Worm (Caenorhabditis elegans) whole organism, L4/young adult: ENCODE data around the gene F59G1.4.
A peak's percentile ranks its signal among the peaks of the same experiment; 100 is the strongest.

ENCODE experiments used
- W03F9.2 ChIP-seq: fragments of 150-350 bp; optimal IDR thresholded peaks from 2 replicates; lab custom pipeline; 2014; ENCODE audit warnings: missing biosample characterization, missing genetic modification characterization
- dao-5 ChIP-seq: sonication (generic microtip); optimal IDR thresholded peaks from 2 replicates; lab custom pipeline; 2016; ENCODE audit warnings: missing genotype, missing genetic modification characterization, moderate library complexity, missing compliant biosample characterization
- him-1 ChIP-seq: sonication (generic microtip); optimal IDR thresholded peaks from 2 replicates; lab custom pipeline; 2016; ENCODE audit warnings: missing genotype, missing genetic modification reagents, missing genetic modification characterization, missing compliant biosample characterization

F59G1.4 gene

DNA sequence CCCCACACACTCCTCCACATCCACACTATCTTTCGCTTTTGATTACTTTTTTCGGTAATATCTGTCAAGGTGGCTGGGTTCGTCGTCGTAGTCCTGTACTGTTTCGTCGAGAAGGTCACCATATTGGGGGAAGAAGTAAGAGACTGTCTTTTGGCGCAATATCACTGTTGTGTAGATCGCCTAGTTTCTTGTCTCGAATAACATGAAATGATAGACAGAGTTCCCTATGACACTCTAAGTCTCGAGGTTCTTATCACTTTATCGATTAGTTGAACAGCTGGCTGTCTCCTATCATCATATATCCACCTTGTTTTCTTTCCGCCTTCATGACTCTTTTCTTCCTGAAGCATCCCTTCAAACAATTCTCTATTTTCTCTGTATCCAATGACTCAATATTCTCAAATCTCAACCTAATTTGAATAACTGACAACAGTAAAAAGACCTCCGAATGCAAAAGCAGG, 38.0 kb downstream of the F59G1.4 start:
- no peak for TF ChIP-seq W03F9.2
- TF ChIP-seq dao-5: no peak
- TF ChIP-seq him-1: no peak

DNA sequence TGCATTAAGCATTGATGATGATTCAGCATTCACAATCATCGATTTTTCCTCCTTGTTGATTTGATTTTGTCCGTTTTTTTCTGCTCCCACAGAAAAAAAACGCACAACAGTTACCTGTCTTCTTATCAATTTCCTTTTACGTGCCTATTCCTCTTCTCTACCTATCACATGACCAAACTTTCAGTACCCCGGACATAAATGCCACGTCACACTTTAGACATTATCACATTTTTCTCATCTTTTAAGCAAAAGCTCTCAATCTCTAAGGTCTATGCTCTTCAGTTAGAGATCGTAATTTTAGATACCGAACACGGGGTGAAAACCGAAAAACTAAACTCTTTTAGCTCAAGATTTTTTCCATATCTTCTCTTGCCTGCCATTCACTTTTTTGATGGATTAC, 40.0 kb downstream of the F59G1.4 start:
- TF ChIP-seq him-1: no peak
- TF ChIP-seq W03F9.2: no peak
- TF ChIP-seq dao-5: no peak

DNA sequence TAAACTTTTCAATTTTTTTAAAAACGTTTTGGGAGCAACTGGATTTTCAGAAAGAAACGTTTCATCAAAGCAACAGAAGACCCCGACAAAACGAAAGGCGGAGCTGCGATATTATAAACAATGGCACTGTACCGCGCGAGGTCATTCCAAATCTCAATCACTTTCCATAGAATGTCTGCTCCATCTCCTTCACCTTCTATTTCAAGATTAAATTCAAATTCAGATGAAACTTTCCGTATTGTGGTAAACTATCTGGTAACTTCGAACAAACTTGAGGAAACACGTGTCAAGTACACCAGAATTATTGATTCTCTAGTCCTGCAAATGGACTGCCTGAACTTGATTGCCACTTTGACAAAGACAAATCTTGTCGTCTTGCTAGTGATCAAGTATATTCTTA, 44.8 kb downstream of the F59G1.4 start, which contains the start of gene F28B12.6:
TSS of gene F28B12.6 (plus strand) at position 49 of the 400 bp plus-strand sequence.
- TF ChIP-seq dao-5: no peak
- TF ChIP-seq W03F9.2: no peak
- TF ChIP-seq him-1: no peak

DNA sequence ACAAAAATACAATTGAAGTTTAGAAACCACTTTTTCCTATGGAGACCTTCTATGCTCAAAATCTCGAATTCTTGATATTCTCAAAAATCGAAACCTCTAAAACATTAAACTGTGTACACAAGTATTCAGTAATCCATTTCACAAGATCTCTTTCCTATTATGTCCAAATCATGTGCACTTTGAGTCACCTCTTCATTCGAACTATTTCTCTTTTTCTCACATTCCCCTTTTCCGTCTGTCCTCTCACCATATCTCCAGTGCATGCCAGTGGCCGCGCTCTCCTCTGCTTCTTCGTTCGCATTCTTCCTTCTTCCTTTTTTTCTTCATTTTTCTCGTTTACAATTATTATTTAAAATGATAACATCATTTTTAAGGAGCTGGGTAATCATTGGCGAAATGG, 46.6 kb downstream of the F59G1.4 start, which contains the start of gene F28B12.1:
TSS of gene F28B12.1 (plus strand) at position 335 of the 400 bp plus-strand sequence.
- TF ChIP-seq him-1: peak; percentile 16
- TF ChIP-seq W03F9.2: no peak

DNA sequence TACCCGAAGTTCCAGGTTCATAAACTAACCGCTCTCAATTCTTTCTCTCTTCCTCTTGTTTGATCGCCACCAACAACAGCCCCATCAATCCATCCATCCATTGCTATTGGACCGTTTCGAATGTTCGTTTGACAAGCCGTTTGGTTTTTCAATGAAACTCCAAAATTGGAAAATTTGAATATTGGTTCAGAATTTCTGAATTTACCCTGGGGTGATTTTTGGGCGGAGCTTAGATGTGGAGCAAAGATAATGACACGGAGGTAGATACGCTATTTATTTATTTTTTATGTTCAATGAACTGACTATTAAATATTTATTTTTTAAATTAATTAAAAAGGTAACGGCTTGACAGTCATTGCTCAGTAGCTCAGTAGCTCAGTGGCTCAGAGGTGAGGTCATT, 48.3 kb downstream of the F59G1.4 start, which contains the start of gene B0034.2:
TSS of gene B0034.2 (minus strand) at position 101 of the 400 bp plus-strand sequence.
- TF ChIP-seq him-1 (no peak), W03F9.2 (no peak), dao-5 (no peak)

DNA sequence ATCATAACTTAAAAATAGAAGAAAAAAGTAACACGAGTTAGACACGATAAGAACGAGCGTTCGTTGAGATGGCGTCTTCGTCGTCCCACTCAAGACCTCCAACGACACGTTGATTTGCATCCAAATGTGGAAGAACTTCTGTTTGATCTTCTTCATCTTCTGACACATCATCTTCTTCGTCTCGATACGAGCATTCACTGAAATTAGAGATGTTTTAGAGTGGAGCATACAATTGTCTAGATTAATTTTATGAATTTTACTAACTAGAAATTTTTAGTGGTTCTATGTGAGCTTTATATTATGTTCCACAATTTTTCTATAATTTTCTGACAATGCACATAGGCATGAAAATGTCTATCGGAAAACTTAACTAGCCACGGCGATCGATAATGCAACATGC, 49.8 kb downstream of the F59G1.4 start:
- TF ChIP-seq dao-5: no peak
- TF ChIP-seq him-1: no peak
- TF ChIP-seq W03F9.2: no peak

DNA sequence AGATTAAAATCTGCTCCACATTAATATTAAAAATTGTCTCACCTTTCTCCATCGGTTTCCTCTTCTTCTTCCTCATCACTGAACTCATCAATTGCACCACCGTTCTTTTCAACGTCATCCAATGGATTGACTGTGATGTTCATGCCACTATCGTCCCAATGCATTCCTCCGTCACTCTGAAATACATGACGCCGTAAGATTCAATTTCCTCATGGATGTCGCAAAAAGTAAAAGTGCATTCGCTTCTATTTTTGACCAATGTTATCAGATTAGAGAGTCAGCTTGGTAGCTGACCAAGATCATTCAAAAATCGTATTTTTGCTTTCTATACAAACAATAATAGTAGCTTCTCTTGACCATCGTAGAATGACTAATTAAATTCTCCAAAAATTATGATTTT, 50.5 kb downstream of the F59G1.4 start:
- TF ChIP-seq him-1 (no peak), W03F9.2 (no peak), dao-5 (no peak)

DNA sequence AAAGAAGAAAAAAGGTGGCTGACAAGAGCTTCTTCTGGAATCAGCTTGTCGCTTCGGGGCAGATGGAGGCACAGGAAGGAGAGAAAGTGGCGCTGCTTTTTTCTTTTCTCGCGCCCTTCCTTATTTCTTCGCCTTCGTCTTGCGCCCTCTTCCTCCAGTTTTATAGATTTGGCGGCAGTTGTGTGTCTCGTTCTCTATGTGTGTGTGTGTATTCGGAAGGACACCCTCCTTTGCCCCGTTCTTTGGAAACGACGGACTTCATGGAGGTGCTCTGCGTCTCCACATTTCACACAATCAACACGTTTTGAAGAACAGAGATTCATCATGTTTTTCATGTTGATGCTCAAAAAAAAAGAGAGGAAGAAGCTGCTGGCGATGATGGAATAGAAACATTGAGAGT, 52.7 kb downstream of the F59G1.4 start:
- no peak for TF ChIP-seq W03F9.2
- TF ChIP-seq dao-5: no peak

DNA sequence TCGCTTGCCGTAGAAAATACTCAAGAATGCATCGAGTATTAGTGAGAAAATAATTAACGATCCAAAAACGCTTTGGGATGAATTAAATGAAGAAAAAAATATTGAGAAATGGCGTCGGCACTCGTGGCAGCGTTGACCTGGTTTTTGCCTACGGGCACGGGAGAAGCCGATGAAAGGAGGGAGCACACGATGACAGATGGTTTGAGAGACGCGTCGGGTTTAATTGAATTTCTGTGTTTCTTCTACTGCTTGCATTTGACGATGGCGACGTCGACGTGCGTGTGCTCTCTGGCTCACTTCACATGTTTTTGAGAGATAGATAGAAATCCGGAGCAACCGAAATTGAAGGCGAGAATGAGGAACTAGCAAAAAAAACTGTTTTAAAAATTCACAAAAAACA, 54.7 kb downstream of the F59G1.4 start:
- TF ChIP-seq W03F9.2 (no peak), him-1 (no peak), dao-5 (no peak)

DNA sequence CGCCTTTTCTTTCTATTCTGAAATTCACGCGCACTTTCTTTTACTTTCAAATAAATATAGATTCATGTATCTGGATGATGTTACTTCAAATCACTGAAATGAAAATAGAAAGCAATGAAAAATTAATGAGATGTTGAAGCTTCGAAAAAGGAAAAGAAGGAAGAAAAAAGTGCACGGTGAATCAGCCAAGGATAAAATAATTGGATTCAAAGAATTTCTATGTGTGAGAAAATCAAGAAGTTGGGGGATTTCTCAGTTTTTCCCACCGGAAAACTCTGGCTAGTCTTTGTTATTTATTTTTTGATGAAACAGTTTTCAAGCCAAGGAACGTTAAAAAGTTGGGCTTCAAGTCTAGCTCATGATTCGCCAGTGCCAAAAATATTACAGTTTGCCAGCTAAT, 55.8 kb downstream of the F59G1.4 start:
- TF ChIP-seq dao-5 (no peak), W03F9.2 (no peak), him-1 (no peak)

DNA sequence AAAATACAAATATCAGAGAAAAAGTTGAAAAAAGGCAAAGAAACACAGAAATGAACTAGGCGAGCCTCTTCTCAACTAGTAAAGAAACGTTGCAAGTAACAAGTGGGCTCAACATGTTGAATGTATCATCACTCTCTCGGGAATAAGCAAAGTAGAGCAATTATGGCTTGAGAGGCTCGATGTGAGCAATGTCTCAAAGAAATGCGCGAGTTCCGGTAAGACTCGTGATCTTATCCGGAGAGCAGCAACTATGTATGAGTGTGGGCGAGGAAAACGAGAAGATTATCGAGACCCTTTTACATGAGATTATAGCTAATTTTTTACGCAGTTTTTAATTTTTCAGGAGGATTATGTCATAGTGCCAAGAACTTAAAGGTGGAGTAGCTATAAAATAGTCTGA, 56.2 kb downstream of the F59G1.4 start:
- TF ChIP-seq W03F9.2 (no peak), dao-5 (no peak), him-1 (no peak)
